Fruit fly (Drosophila melanogaster) whole organism, embryonic: ENCODE measurements around the gene ebd1.

Experiments
- Adf1 ChIP-seq: fragments of 200-800 bp; sonication (Bioruptor generic); IDR thresholded peaks from 2 replicates; pipeline ENCODE4 v1.3.6; 2022; ENCODE audit warnings: missing biosample characterization, missing genetic modification characterization
- B-H1 ChIP-seq: fragments of 200-800 bp; sonication (Bioruptor generic); IDR thresholded peaks from 3 replicates; pipeline ENCODE4 v1.3.6; 2022; ENCODE audit warnings: missing biosample characterization, missing genetic modification characterization
- B-H2 ChIP-seq: fragments of 200-800 bp; sonication (Bioruptor generic); optimal IDR thresholded peaks from 2 replicates; lab custom pipeline; 2018; ENCODE audit warnings: missing biosample characterization, mild to moderate bottlenecking, missing genetic modification characterization
- Bteb2 ChIP-seq: fragments of 200-800 bp; sonication (Bioruptor generic); optimal IDR thresholded peaks from 2 replicates; lab custom pipeline; 2016; ENCODE audit warnings: missing biosample characterization, missing genetic modification characterization
- CG1024 ChIP-seq: fragments of 200-800 bp; sonication (Bioruptor generic); IDR thresholded peaks from 2 replicates; pipeline ENCODE4 v1.3.6; 2022; ENCODE audit warnings: missing biosample characterization, missing genetic modification characterization
- CG11085 ChIP-seq: fragments of 200-800 bp; sonication (Bioruptor generic); IDR thresholded peaks from 2 replicates; pipeline ENCODE4 v1.3.6; 2022; ENCODE audit warnings: missing biosample characterization, missing genetic modification characterization
- CG13123 ChIP-seq: fragments of 200-800 bp; sonication (Bioruptor generic); optimal IDR thresholded peaks from 2 replicates; lab custom pipeline; 2016; ENCODE audit warnings: missing biosample characterization, missing genetic modification characterization
- CG13624 ChIP-seq: fragments of 200-800 bp; sonication (Bioruptor generic); optimal IDR thresholded peaks from 2 replicates; lab custom pipeline; 2016; ENCODE audit warnings: missing biosample characterization, missing genetic modification characterization
- CG14965 ChIP-seq: fragments of 200-800 bp; sonication (Bioruptor generic); optimal IDR thresholded peaks from 2 replicates; lab custom pipeline; 2016; ENCODE audit warnings: missing biosample characterization, missing genetic modification characterization, borderline replicate concordance
- CG15479 ChIP-seq: fragments of 200-800 bp; sonication (Bioruptor generic); optimal IDR thresholded peaks from 3 replicates; lab custom pipeline; 2019; ENCODE audit warnings: missing biosample characterization, mild to moderate bottlenecking, missing genetic modification characterization, moderate library complexity
- CG15696 ChIP-seq: fragments of 200-800 bp; sonication (Bioruptor generic); optimal IDR thresholded peaks from 2 replicates; lab custom pipeline; 2019; ENCODE audit warnings: missing biosample characterization, mild to moderate bottlenecking, missing genetic modification characterization, moderate library complexity
- CG1603 ChIP-seq: fragments of 200-800 bp; sonication (Bioruptor generic); optimal IDR thresholded peaks from 2 replicates; lab custom pipeline; 2019; ENCODE audit warnings: missing biosample characterization, mild to moderate bottlenecking, missing genetic modification characterization, moderate library complexity
- CG1647 ChIP-seq: fragments of 200-800 bp; sonication (Bioruptor generic); optimal IDR thresholded peaks from 3 replicates; lab custom pipeline; 2016; ENCODE audit warnings: missing biosample characterization, missing genetic modification characterization
- CG16813 ChIP-seq: fragments of 200-800 bp; sonication (Bioruptor generic); IDR thresholded peaks from 3 replicates; pipeline ENCODE4 v1.3.6; 2022; ENCODE audit warnings: missing biosample characterization, missing genetic modification characterization; ENCODE audit not compliant: partially characterized antibody
- CG16815 ChIP-seq: fragments of 200-800 bp; sonication (Bioruptor generic); optimal IDR thresholded peaks from 3 replicates; lab custom pipeline; 2017; ENCODE audit warnings: missing biosample characterization, mild to moderate bottlenecking, missing genetic modification characterization
- CG17829 ChIP-seq: fragments of 200-800 bp; optimal IDR thresholded peaks from 2 replicates; lab custom pipeline; 2019; ENCODE audit warnings: missing biosample characterization, mild to moderate bottlenecking, missing genetic modification characterization, moderate library complexity
- CG31224 ChIP-seq: fragments of 200-800 bp; sonication (Bioruptor generic); IDR thresholded peaks from 2 replicates; pipeline ENCODE4 v1.3.6; 2022; ENCODE audit warnings: missing biosample characterization, missing genetic modification characterization
- CG32532 ChIP-seq: fragments of 200-800 bp; sonication (Bioruptor generic); IDR thresholded peaks from 2 replicates; pipeline ENCODE4 v1.3.6; 2022; ENCODE audit warnings: missing biosample characterization, missing genetic modification characterization
- CG4282 ChIP-seq: fragments of 200-800 bp; sonication (Bioruptor generic); optimal IDR thresholded peaks from 2 replicates; lab custom pipeline; 2016; ENCODE audit warnings: missing biosample characterization, missing genetic modification characterization
- CG6175 ChIP-seq: fragments of 200-800 bp; sonication (Bioruptor generic); IDR thresholded peaks from 3 replicates; pipeline ENCODE4 v1.3.6; 2022; ENCODE audit warnings: missing biosample characterization, missing genetic modification characterization
- CG7372 ChIP-seq: fragments of 200-800 bp; sonication (Bioruptor generic); IDR thresholded peaks from 2 replicates; pipeline ENCODE4 v1.3.6; 2022; ENCODE audit warnings: missing biosample characterization, missing genetic modification characterization
- CG8944 ChIP-seq: fragments of 200-800 bp; sonication (Bioruptor generic); optimal IDR thresholded peaks from 3 replicates; lab custom pipeline; 2016; ENCODE audit warnings: missing biosample characterization, missing genetic modification characterization
- CrebB ChIP-seq: fragments of 200-800 bp; sonication (Bioruptor generic); optimal IDR thresholded peaks from 3 replicates; lab custom pipeline; 2018; ENCODE audit warnings: missing biosample characterization, mild to moderate bottlenecking, missing genetic modification characterization
- Dip2 ChIP-seq: fragments of 200-800 bp; sonication (Bioruptor generic); IDR thresholded peaks from 2 replicates; pipeline ENCODE4 v1.3.6; 2022; ENCODE audit warnings: missing biosample characterization, missing genetic modification characterization
- ERR ChIP-seq: fragments of 200-800 bp; sonication (Bioruptor generic); optimal IDR thresholded peaks from 2 replicates; lab custom pipeline; 2016; ENCODE audit warnings: missing biosample characterization, missing genetic modification characterization
- HmgD ChIP-seq: fragments of 200-800 bp; sonication (Bioruptor generic); optimal IDR thresholded peaks from 3 replicates; lab custom pipeline; 2016; ENCODE audit warnings: missing biosample characterization, missing genetic modification characterization
- HmgZ ChIP-seq: fragments of 200-800 bp; sonication (Bioruptor generic); optimal IDR thresholded peaks from 2 replicates; lab custom pipeline; 2018; ENCODE audit warnings: missing biosample characterization, mild to moderate bottlenecking, missing genetic modification characterization
- MBD-R2 ChIP-seq: fragments of 200-800 bp; sonication (Bioruptor generic); IDR thresholded peaks from 2 replicates; pipeline ENCODE4 v1.3.6; 2022; ENCODE audit warnings: missing biosample characterization, missing genetic modification characterization
- MESR4 ChIP-seq: fragments of 200-800 bp; sonication (Bioruptor generic); optimal IDR thresholded peaks from 2 replicates; lab custom pipeline; 2018; ENCODE audit warnings: missing biosample characterization, mild to moderate bottlenecking, missing genetic modification characterization, moderate library complexity
- Med ChIP-seq: fragments of 200-800 bp; sonication (Bioruptor generic); peaks from one replicate; lab custom pipeline; 2016; ENCODE audit warnings: missing biosample characterization, missing genetic modification characterization, mild to moderate bottlenecking, inconsistent platforms, moderate library complexity
- NC2β ChIP-seq: fragments of 200-800 bp; sonication (Bioruptor generic); optimal IDR thresholded peaks from 2 replicates; lab custom pipeline; 2016; ENCODE audit warnings: missing biosample characterization, missing genetic modification characterization
- NFAT ChIP-seq: fragments of 200-800 bp; sonication (Bioruptor generic); IDR thresholded peaks from 2 replicates; pipeline ENCODE4 v1.3.6; 2022; ENCODE audit warnings: missing biosample characterization, missing genetic modification characterization
- Nf-YC ChIP-seq: fragments of 200-800 bp; optimal IDR thresholded peaks from 3 replicates; lab custom pipeline; 2019; ENCODE audit warnings: missing biosample characterization, mild to moderate bottlenecking, missing genetic modification characterization, moderate library complexity
- Rx ChIP-seq: fragments of 200-800 bp; sonication (Bioruptor generic); IDR thresholded peaks from 2 replicates; pipeline ENCODE4 v1.3.6; 2022; ENCODE audit warnings: missing biosample characterization, missing genetic modification characterization
- Sox100B ChIP-seq: fragments of 200-800 bp; sonication (Bioruptor generic); optimal IDR thresholded peaks from 3 replicates; lab custom pipeline; 2018; ENCODE audit warnings: missing biosample characterization, mild to moderate bottlenecking, missing genetic modification characterization
- Spps ChIP-seq: fragments of 200-800 bp; sonication (Bioruptor generic); optimal IDR thresholded peaks from 2 replicates; lab custom pipeline; 2018; ENCODE audit warnings: missing biosample characterization, mild to moderate bottlenecking, missing genetic modification characterization
- Trl ChIP-seq, 3 experiments: fragments of >200 bp in 2 of 3; fragments of 200-800 bp in 1 of 3; sonication (Bioruptor generic) in 1 of 3; optimal IDR thresholded peaks; 2 replicates in 1 of 3; 3 replicates in 2 of 3; lab custom pipeline; 2016 to 2017; ENCODE audit warnings: missing biosample characterization in 1 of 3, missing genetic modification characterization in 1 of 3
- ase ChIP-seq: fragments of 200-800 bp; sonication (Bioruptor generic); IDR thresholded peaks from 3 replicates; pipeline ENCODE4 v1.3.6; 2022; ENCODE audit warnings: missing biosample characterization, missing genetic modification characterization
- ash1 ChIP-seq: fragments of 200-800 bp; sonication (Bioruptor generic); optimal IDR thresholded peaks from 2 replicates; lab custom pipeline; 2018; ENCODE audit warnings: missing biosample characterization, mild to moderate bottlenecking, missing genetic modification characterization
- dmrt11E ChIP-seq: fragments of 200-800 bp; sonication (Bioruptor generic); optimal IDR thresholded peaks from 3 replicates; lab custom pipeline; 2018; ENCODE audit warnings: missing biosample characterization, mild to moderate bottlenecking, missing genetic modification characterization, moderate library complexity
- fru ChIP-seq: fragments of >200 bp; optimal IDR thresholded peaks from 2 replicates; lab custom pipeline; 2017
- otp ChIP-seq: fragments of 200-800 bp; sonication (Bioruptor generic); IDR thresholded peaks from 3 replicates; pipeline ENCODE4, ENCODE4 v1.3.6; 2022; ENCODE audit warnings: missing biosample characterization, missing genetic modification characterization
- pan ChIP-seq, 4 experiments: fragments of >200 bp in 3 of 4; fragments of 200-800 bp in 1 of 4; sonication (Bioruptor generic) in 1 of 4; optimal IDR thresholded peaks in 3 of 4; IDR thresholded peaks in 1 of 4; 2 replicates each; pipeline versions ENCODE4 v1.3.6 to Lab custom; 2017 to 2022; ENCODE audit warnings: missing biosample characterization in 2 of 4, missing genetic modification characterization in 2 of 4, mixed read lengths in 1 of 4
- pita ChIP-seq: fragments of 200-800 bp; sonication (Bioruptor generic); optimal IDR thresholded peaks from 2 replicates; lab custom pipeline; 2017; ENCODE audit warnings: missing biosample characterization, mild to moderate bottlenecking, missing genetic modification characterization
- pros ChIP-seq: fragments of 200-800 bp; sonication (Bioruptor generic); optimal IDR thresholded peaks from 3 replicates; lab custom pipeline; 2019; ENCODE audit warnings: missing biosample characterization, mild to moderate bottlenecking, missing genetic modification characterization, moderate library complexity
- ro ChIP-seq: fragments of 200-800 bp; sonication (Bioruptor generic); IDR thresholded peaks from 2 replicates; pipeline ENCODE4 v1.3.6; 2022; ENCODE audit warnings: missing biosample characterization, missing genetic modification characterization
- row ChIP-seq: fragments of 200-800 bp; sonication (Bioruptor generic); IDR thresholded peaks from 3 replicates; pipeline ENCODE4 v1.3.6; 2022; ENCODE audit warnings: missing biosample characterization, missing genetic modification characterization
- slbo ChIP-seq: fragments of 200-800 bp; sonication (Bioruptor generic); IDR thresholded peaks from 2 replicates; pipeline ENCODE4 v1.3.6; 2022; ENCODE audit warnings: missing biosample characterization, missing genetic modification characterization
- tll ChIP-seq, 2 experiments: fragments of 200-800 bp in 1 of 2; fragments of >200 bp in 1 of 2; sonication (Bioruptor generic) in 1 of 2; optimal IDR thresholded peaks; 2 replicates each; lab custom pipeline; 2017 to 2019; ENCODE audit warnings: missing biosample characterization in 2 of 2, missing genetic modification characterization in 2 of 2, mild to moderate bottlenecking in 1 of 2, moderate library complexity in 1 of 2
- vnd ChIP-seq: fragments of 200-800 bp; sonication (Bioruptor generic); IDR thresholded peaks from 3 replicates; pipeline ENCODE4 v1.3.6; 2022; ENCODE audit warnings: missing biosample characterization, missing genetic modification characterization; ENCODE audit not compliant: partially characterized antibody
- yki ChIP-seq: fragments of >200 bp; optimal IDR thresholded peaks from 3 replicates; lab custom pipeline; 2018
- zf30C ChIP-seq: fragments of 200-800 bp; sonication (Bioruptor generic); optimal IDR thresholded peaks from 3 replicates; lab custom pipeline; 2018; ENCODE audit warnings: missing biosample characterization, mild to moderate bottlenecking, missing genetic modification characterization

ebd1 gene

dm6 chr3L:685441-685804 lies at the start of gene ebd1 (continued):
- TF ChIP-seq CG1647 (GFP tag; lab: Kevin White, UChicago) (no peak), CG7372 (GFP tag; lab: Robert Waterston, UW) (no peak), CG14965 (GFP tag; lab: Kevin White, UChicago) (no peak), pros (peak; percentile 28), tll (GFP tag; optimal IDR thresholded peaks at IDR 0.05; lab: Kevin White, UChicago) (peak in 1 of 2 experiments; percentile 20), Trl (optimal IDR thresholded peaks at IDR 0.05; lab: Kevin White, UChicago) (peak; percentile 71 to 84), Trl (GFP tag; optimal IDR thresholded peaks at IDR 0.05; lab: Kevin White, UChicago) (no peak), otp (GFP tag; lab: Robert Waterston, UW) (no peak), CrebB (tag; lab: Kevin White, UChicago) (peak; percentile 31), NFAT (GFP tag; lab: Robert Waterston, UW) (no peak), pan (optimal IDR thresholded peaks at IDR 0.05; lab: Kevin White, UChicago) (no peak), pan (GFP tag; optimal IDR thresholded peaks at IDR 0.05 in 1 of 2, IDR thresholded peaks at IDR 0.05 in 1 of 2) (no peak), CG16815 (GFP tag; lab: Kevin White, UChicago) (no peak), CG32532 (GFP tag; lab: Robert Waterston, UW) (peak; percentile 6; the same call in 1 of the 2 replicates), CG31224 (no peak), slbo (GFP tag; lab: Robert Waterston, UW) (no peak), CG15479 (GFP tag; lab: Kevin White, UChicago) (peak; percentile 95), Sox100B (GFP tag; lab: Kevin White, UChicago) (no peak), zf30C (GFP tag; lab: Kevin White, UChicago) (no peak), CG13123 (GFP tag; lab: Kevin White, UChicago) (no peak), MBD-R2 (GFP tag; lab: Robert Waterston, UW) (no peak), CG11085 (GFP tag; lab: Robert Waterston, UW) (no peak), B-H1 (no peak), dmrt11E (no peak), CG8944 (GFP tag; lab: Kevin White, UChicago) (no peak), MESR4 (peak; percentile 17), Adf1 (GFP tag; lab: Robert Waterston, UW) (no peak; the same call in 1 of the 2 replicates), pita (GFP tag; lab: Kevin White, UChicago) (no peak), ro (GFP tag; lab: Robert Waterston, UW) (no peak), yki (lab: Kevin White, UChicago) (peak; percentile 8), vnd (GFP tag; lab: Robert Waterston, UW) (no peak), Dip2 (GFP tag; lab: Robert Waterston, UW) (no peak), CG4282 (no peak), HmgD (GFP tag; lab: Kevin White, UChicago) (no peak), Rx (GFP tag; lab: Robert Waterston, UW) (no peak), NC2β (GFP tag; lab: Kevin White, UChicago) (no peak), row (GFP tag; lab: Robert Waterston, UW) (no peak), fru (lab: Kevin White, UChicago) (no peak), CG16813 (GFP tag; lab: Robert Waterston, UW) (no peak), ash1 (GFP tag; lab: Kevin White, UChicago) (no peak), Med (GFP tag; lab: Kevin White, UChicago) (peak; percentile 76), ase (GFP tag; lab: Robert Waterston, UW) (no peak), CG1024 (GFP tag; lab: Robert Waterston, UW) (no peak), Nf-YC (tag; lab: Kevin White, UChicago) (peak; percentile 20), ERR (no peak), HmgZ (tag; lab: Kevin White, UChicago) (no peak), B-H2 (GFP tag; lab: Kevin White, UChicago) (no peak), CG1603 (no peak), Spps (tag; lab: Kevin White, UChicago) (no peak), CG13624 (GFP tag; lab: Kevin White, UChicago) (no peak), CG6175 (no peak), CG15696 (no peak), CG17829 (tag; lab: Kevin White, UChicago) (peak; percentile 38), Bteb2 (no peak)
